Worm (Caenorhabditis elegans) whole organism, early embryonic: ENCODE results near the gene nhr-13.

Source experiments
- B0310.2 ChIP-seq: sonication (generic microtip); optimal IDR thresholded peaks from 2 replicates; lab custom pipeline; 2016; ENCODE audit warnings: mild to moderate bottlenecking, missing genetic modification characterization, missing compliant biosample characterization
- F13C5.2 ChIP-seq: sonication (generic microtip); optimal IDR thresholded peaks from 2 replicates; lab custom pipeline; 2017; ENCODE audit warnings: mild to moderate bottlenecking, missing genetic modification characterization, inconsistent platforms, missing compliant biosample characterization
- aly-1 ChIP-seq: sonication (generic microtip); optimal IDR thresholded peaks from 2 replicates; lab custom pipeline; 2016; ENCODE audit warnings: missing genetic modification characterization, missing compliant biosample characterization
- ama-1 ChIP-seq: fragments of 150-350 bp; optimal IDR thresholded peaks from 2 replicates; lab custom pipeline; 2014
- ceh-13 ChIP-seq: fragments of 200-800 bp; sonication (Bioruptor generic); optimal IDR thresholded peaks from 2 replicates; lab custom pipeline; 2018; ENCODE audit warnings: mild to moderate bottlenecking, missing genetic modification characterization, missing compliant biosample characterization
- ceh-36 ChIP-seq: sonication (generic microtip); optimal IDR thresholded peaks from 2 replicates; lab custom pipeline; 2016; ENCODE audit warnings: missing genetic modification characterization, inconsistent platforms, missing compliant biosample characterization
- ets-7 ChIP-seq: sonication (generic microtip); optimal IDR thresholded peaks from 2 replicates; lab custom pipeline; 2016; ENCODE audit warnings: missing genotype, missing genetic modification characterization, missing compliant biosample characterization
- flt-1 ChIP-seq: fragments of 200-800 bp; sonication (Bioruptor generic); IDR thresholded peaks from 2 replicates; pipeline ENCODE4 v1.3.6; 2022; ENCODE audit warnings: missing genetic modification characterization, missing compliant biosample characterization
- hmbx-1 ChIP-seq: sonication (generic microtip); optimal IDR thresholded peaks from 2 replicates; lab custom pipeline; 2016; ENCODE audit warnings: mild to moderate bottlenecking, missing genetic modification characterization, missing compliant biosample characterization
- hmg-4 ChIP-seq: fragments of 200-800 bp; sonication (Bioruptor generic); optimal IDR thresholded peaks from 2 replicates; lab custom pipeline; 2018; ENCODE audit warnings: mild to moderate bottlenecking, missing genetic modification characterization, missing compliant biosample characterization
- hnd-1 ChIP-seq: sonication (generic microtip); optimal IDR thresholded peaks from 2 replicates; lab custom pipeline; 2016; ENCODE audit warnings: missing genetic modification characterization, missing compliant biosample characterization
- pes-1 ChIP-seq: fragments of 200-800 bp; sonication (Bioruptor generic); IDR thresholded peaks from 2 replicates; pipeline ENCODE4 v1.3.6; 2022; ENCODE audit warnings: missing genetic modification reagents, missing genetic modification characterization, missing compliant biosample characterization
- scrt-1 ChIP-seq: fragments of 200-800 bp; sonication (Bioruptor generic); IDR thresholded peaks from 2 replicates; pipeline ENCODE4 v1.3.6; 2022; ENCODE audit warnings: missing genetic modification characterization, missing compliant biosample characterization
- sea-1 ChIP-seq: fragments of 200-800 bp; sonication (Bioruptor generic); conservative IDR thresholded peaks from 2 replicates; pipeline ENCODE4 v1.3.6; 2022; ENCODE audit warnings: missing genetic modification characterization, missing compliant biosample characterization
- tbx-11 ChIP-seq: fragments of 200-800 bp; sonication (Bioruptor generic); IDR thresholded peaks from 2 replicates; pipeline ENCODE4 v1.3.6; 2022; ENCODE audit warnings: missing genetic modification characterization, missing compliant biosample characterization
- tbx-37 ChIP-seq: fragments of 200-800 bp; sonication (Bioruptor generic); conservative IDR thresholded peaks from 2 replicates; pipeline ENCODE4 v1.3.6; 2022; ENCODE audit warnings: missing genetic modification reagents, missing genetic modification characterization, missing compliant biosample characterization
- tra-4 ChIP-seq: sonication (generic microtip); optimal IDR thresholded peaks from 2 replicates; lab custom pipeline; 2017; ENCODE audit warnings: missing genetic modification characterization, missing compliant biosample characterization

The nhr-13 gene

ce11 chrV:2191122-2191521 is 1.2 kb upstream of the nhr-13 start, which contains the start of gene srbc-42:
srbc-42 (minus strand) TSS chrV:2191222.
- TF ChIP-seq sea-1, result no peak
- TF ChIP-seq tbx-37 (GFP tag; lab: Robert Waterston, UW), result no peak
- TF ChIP-seq ama-1, result no peak
- no peak for TF ChIP-seq scrt-1 (GFP tag; lab: Robert Waterston, UW)
- no peak for TF ChIP-seq ceh-13
- TF ChIP-seq hmg-4, result no peak
- TF ChIP-seq F13C5.2 (tag; lab: Kevin White, UChicago), result no peak
- TF ChIP-seq pes-1 (GFP tag; lab: Robert Waterston, UW), result no peak
- no peak for TF ChIP-seq B0310.2 (tag; lab: Kevin White, UChicago)
- no peak for TF ChIP-seq hmbx-1 (tag; lab: Kevin White, UChicago)

- no peak for TF ChIP-seq B0310.2 (tag; lab: Kevin White, UChicago)
- TF ChIP-seq flt-1 (GFP tag; lab: Robert Waterston, UW), result no peak
- TF ChIP-seq ama-1, result no peak
- TF ChIP-seq ets-7 (tag; lab: Kevin White, UChicago), result no peak
- TF ChIP-seq aly-1 (tag; lab: Kevin White, UChicago), result no peak
- no peak for TF ChIP-seq pes-1 (GFP tag; lab: Robert Waterston, UW)
- TF ChIP-seq tra-4 (tag; lab: Kevin White, UChicago), result no peak
- no peak for TF ChIP-seq tbx-11 (GFP tag; lab: Robert Waterston, UW)
- no peak for TF ChIP-seq F13C5.2 (tag; lab: Kevin White, UChicago)
- no peak for TF ChIP-seq tbx-37 (GFP tag; lab: Robert Waterston, UW)
- TF ChIP-seq ceh-36 (tag; lab: Kevin White, UChicago), result no peak
Observed at ce11 chrV:2199594-2199993, 7.3 kb downstream of the nhr-13 start.

ce11 chrV:2200402-2200801 is 8.1 kb downstream of the nhr-13 start:
- TF ChIP-seq hmbx-1 (tag; lab: Kevin White, UChicago) (no peak), ceh-13 (no peak), hmg-4 (no peak), tbx-37 (GFP tag; lab: Robert Waterston, UW) (no peak), tbx-11 (GFP tag; lab: Robert Waterston, UW) (no peak), aly-1 (tag; lab: Kevin White, UChicago) (no peak), ama-1 (no peak), scrt-1 (GFP tag; lab: Robert Waterston, UW) (no peak), sea-1 (no peak), F13C5.2 (tag; lab: Kevin White, UChicago) (no peak), B0310.2 (tag; lab: Kevin White, UChicago) (no peak), hnd-1 (no peak), ceh-36 (tag; lab: Kevin White, UChicago) (no peak), ets-7 (tag; lab: Kevin White, UChicago) (no peak), flt-1 (GFP tag; lab: Robert Waterston, UW) (no peak)

- TF ChIP-seq sea-1 (no peak), ets-7 (tag; lab: Kevin White, UChicago) (no peak), tbx-37 (GFP tag; lab: Robert Waterston, UW) (no peak), tra-4 (tag; lab: Kevin White, UChicago) (no peak), hmbx-1 (tag; lab: Kevin White, UChicago) (no peak), ama-1 (no peak), tbx-11 (GFP tag; lab: Robert Waterston, UW) (no peak), pes-1 (GFP tag; lab: Robert Waterston, UW) (no peak), scrt-1 (GFP tag; lab: Robert Waterston, UW) (no peak), ceh-36 (tag; lab: Kevin White, UChicago) (no peak), F13C5.2 (tag; lab: Kevin White, UChicago) (no peak), ceh-13 (no peak), flt-1 (GFP tag; lab: Robert Waterston, UW) (no peak), hnd-1 (no peak), hmg-4 (no peak)
Observed at ce11 chrV:2201240-2201639, 9.0 kb downstream of the nhr-13 start, which contains the start of gene cyp-32B1. cyp-32B1 (minus strand) TSS chrV:2201415.

- no peak for TF ChIP-seq pes-1 (GFP tag; lab: Robert Waterston, UW)
- no peak for TF ChIP-seq ets-7 (tag; lab: Kevin White, UChicago)
- TF ChIP-seq flt-1 (GFP tag; lab: Robert Waterston, UW), result no peak
- TF ChIP-seq tbx-11 (GFP tag; lab: Robert Waterston, UW), result no peak
- no peak for TF ChIP-seq B0310.2 (tag; lab: Kevin White, UChicago)
- no peak for TF ChIP-seq ama-1
- no peak for TF ChIP-seq tbx-37 (GFP tag; lab: Robert Waterston, UW)
- no peak for TF ChIP-seq scrt-1 (GFP tag; lab: Robert Waterston, UW)
- TF ChIP-seq hnd-1, result no peak
- TF ChIP-seq ceh-13, result no peak
- no peak for TF ChIP-seq ceh-36 (tag; lab: Kevin White, UChicago)
- no peak for TF ChIP-seq aly-1 (tag; lab: Kevin White, UChicago)
- TF ChIP-seq sea-1, result no peak
- no peak for TF ChIP-seq hmbx-1 (tag; lab: Kevin White, UChicago)
- no peak for TF ChIP-seq hmg-4
- no peak for TF ChIP-seq F13C5.2 (tag; lab: Kevin White, UChicago)
- TF ChIP-seq tra-4 (tag; lab: Kevin White, UChicago), result no peak
Observed at ce11 chrV:2204080-2204479, 11.8 kb downstream of the nhr-13 start, which contains the start of gene cyp-33C12. cyp-33C12 (minus strand) TSS chrV:2204400.

ce11 chrV:2206181-2206580 is 13.9 kb downstream of the nhr-13 start, which contains the start of gene srt-40:
srt-40 (minus strand) TSS chrV:2206281.
- TF ChIP-seq tbx-37 (GFP tag; lab: Robert Waterston, UW) (no peak), tra-4 (tag; lab: Kevin White, UChicago) (no peak), ceh-36 (tag; lab: Kevin White, UChicago) (no peak), hnd-1 (no peak), ama-1 (no peak), B0310.2 (tag; lab: Kevin White, UChicago) (no peak), F13C5.2 (tag; lab: Kevin White, UChicago) (no peak), flt-1 (GFP tag; lab: Robert Waterston, UW) (no peak), scrt-1 (GFP tag; lab: Robert Waterston, UW) (no peak)

ce11 chrV:2206801-2207200 is 14.5 kb downstream of the nhr-13 start, which contains the start of gene svh-11:
svh-11 (plus strand) TSS chrV:2207101.
- TF ChIP-seq hmg-4 (no peak), ets-7 (tag; lab: Kevin White, UChicago) (no peak), tbx-37 (GFP tag; lab: Robert Waterston, UW) (no peak), ceh-13 (no peak), flt-1 (GFP tag; lab: Robert Waterston, UW) (no peak), aly-1 (tag; lab: Kevin White, UChicago) (no peak), F13C5.2 (tag; lab: Kevin White, UChicago) (no peak), tbx-11 (GFP tag; lab: Robert Waterston, UW) (no peak), sea-1 (no peak)
